Worm (Caenorhabditis elegans) whole organism, young adult: ENCODE measurements around the gene srd-46.

ENCODE experiments used
- B0035.1 ChIP-seq: sonication (generic microtip); optimal IDR thresholded peaks from 2 replicates; lab custom pipeline; 2016; ENCODE audit warnings: missing genetic modification characterization, mild to moderate bottlenecking, missing compliant biosample characterization, missing genotype, missing genetic modification reagents
- B0261.1 ChIP-seq: sonication (generic microtip); optimal IDR thresholded peaks from 2 replicates; lab custom pipeline; 2016; ENCODE audit warnings: mild to moderate bottlenecking, missing genetic modification characterization, moderate library complexity, missing compliant biosample characterization
- B0336.3 ChIP-seq: fragments of 200-800 bp; sonication (Bioruptor generic); IDR thresholded peaks from 2 replicates; pipeline ENCODE4 v1.3.6; 2022; ENCODE audit warnings: missing genetic modification characterization, missing compliant biosample characterization
- C17E4.6 ChIP-seq: fragments of 200-800 bp; sonication (Bioruptor generic); IDR thresholded peaks from 2 replicates; pipeline ENCODE4 v1.3.6; 2022; ENCODE audit warnings: missing genetic modification reagents, missing genetic modification characterization, missing compliant biosample characterization
- F37B4.10 ChIP-seq: fragments of 200-800 bp; sonication (Bioruptor generic); IDR thresholded peaks from 2 replicates; pipeline ENCODE4 v1.3.6; 2022; ENCODE audit warnings: missing genetic modification characterization, missing compliant biosample characterization
- F39B2.1 ChIP-seq: fragments of 200-800 bp; sonication (Bioruptor generic); IDR thresholded peaks from 2 replicates; pipeline ENCODE4 v1.3.6; 2022; ENCODE audit warnings: missing genetic modification reagents, missing genetic modification characterization, missing compliant biosample characterization
- F52B5.7 ChIP-seq: sonication (generic microtip); optimal IDR thresholded peaks from 2 replicates; lab custom pipeline; 2016; ENCODE audit warnings: mild to moderate bottlenecking, missing genetic modification characterization, missing compliant biosample characterization
- F57A8.1 ChIP-seq: fragments of 200-800 bp; sonication (Bioruptor generic); optimal IDR thresholded peaks from 2 replicates; lab custom pipeline; 2018; ENCODE audit warnings: mild to moderate bottlenecking, missing genetic modification characterization, moderate library complexity, missing compliant biosample characterization
- F57C9.4 ChIP-seq: sonication (generic microtip); optimal IDR thresholded peaks from 2 replicates; lab custom pipeline; 2017; ENCODE audit warnings: mild to moderate bottlenecking, missing genetic modification characterization, missing compliant biosample characterization
- K12H6.12 ChIP-seq: fragments of 200-800 bp; sonication (Bioruptor generic); optimal IDR thresholded peaks from 2 replicates; lab custom pipeline; 2018; ENCODE audit warnings: mild to moderate bottlenecking, missing genetic modification characterization, missing compliant biosample characterization
- T07F8.4 ChIP-seq: sonication (generic microtip); optimal IDR thresholded peaks from 2 replicates; lab custom pipeline; 2016; ENCODE audit warnings: mild to moderate bottlenecking, missing genetic modification characterization, moderate library complexity, missing compliant biosample characterization
- T26A5.8 ChIP-seq: sonication (generic microtip); optimal IDR thresholded peaks from 2 replicates; lab custom pipeline; 2016; ENCODE audit warnings: missing genetic modification characterization, missing compliant biosample characterization
- Y53F4B.3 ChIP-seq: fragments of 200-800 bp; sonication (Bioruptor generic); IDR thresholded peaks from 2 replicates; pipeline ENCODE4 v1.3.6; 2022; ENCODE audit warnings: missing genetic modification reagents, missing genetic modification characterization, missing compliant biosample characterization
- Y56A3A.18 ChIP-seq: fragments of 200-800 bp; sonication (Bioruptor generic); IDR thresholded peaks from 2 replicates; pipeline ENCODE4 v1.3.6; 2022; ENCODE audit warnings: missing genetic modification reagents, missing genetic modification characterization, missing compliant biosample characterization
- Y67H2A.10 ChIP-seq: fragments of 200-800 bp; sonication (Bioruptor generic); conservative IDR thresholded peaks from 2 replicates; pipeline ENCODE4 v1.3.6; 2022; ENCODE audit warnings: missing genetic modification reagents, missing genetic modification characterization, missing compliant biosample characterization
- attf-5 ChIP-seq: fragments of 200-800 bp; sonication (Bioruptor generic); optimal IDR thresholded peaks from 2 replicates; lab custom pipeline; 2018; ENCODE audit warnings: mild to moderate bottlenecking, missing genetic modification characterization, missing compliant biosample characterization
- attf-6 ChIP-seq: fragments of 200-800 bp; sonication (Bioruptor generic); IDR thresholded peaks from 2 replicates; pipeline ENCODE4 v1.3.6; 2022; ENCODE audit warnings: missing genetic modification reagents, missing genetic modification characterization, missing compliant biosample characterization
- cebp-2 ChIP-seq: fragments of 200-800 bp; sonication (Bioruptor generic); IDR thresholded peaks from 2 replicates; pipeline ENCODE4 v1.3.6; 2022; ENCODE audit warnings: missing genetic modification characterization, missing compliant biosample characterization
- ceh-100 ChIP-seq: fragments of 200-800 bp; sonication (Bioruptor generic); IDR thresholded peaks from 2 replicates; pipeline ENCODE4 v1.3.6; 2022; ENCODE audit warnings: missing genetic modification reagents, missing genetic modification characterization, missing compliant biosample characterization
- ceh-27 ChIP-seq: fragments of 200-800 bp; sonication (Bioruptor generic); optimal IDR thresholded peaks from 2 replicates; lab custom pipeline; 2018; ENCODE audit warnings: mild to moderate bottlenecking, missing genetic modification characterization, moderate library complexity, missing compliant biosample characterization
- ceh-58 ChIP-seq: fragments of 200-800 bp; sonication (Bioruptor generic); IDR thresholded peaks from 2 replicates; pipeline ENCODE4 v1.3.6; 2022; ENCODE audit warnings: missing genetic modification characterization, missing compliant biosample characterization
- ceh-91 ChIP-seq: fragments of 200-800 bp; sonication (Bioruptor generic); IDR thresholded peaks from 2 replicates; pipeline ENCODE4 v1.3.6; 2022; ENCODE audit warnings: missing genetic modification reagents, missing genetic modification characterization, missing compliant biosample characterization
- chd-7 ChIP-seq: sonication (generic microtip); optimal IDR thresholded peaks from 2 replicates; lab custom pipeline; 2016; ENCODE audit warnings: mild to moderate bottlenecking, missing genetic modification characterization, moderate library complexity, missing compliant biosample characterization
- dpff-1 ChIP-seq: sonication (generic microtip); optimal IDR thresholded peaks from 2 replicates; lab custom pipeline; 2017; ENCODE audit warnings: mild to moderate bottlenecking, missing genetic modification characterization, missing compliant biosample characterization
- dpl-1 ChIP-seq: fragments of 150-350 bp; optimal IDR thresholded peaks from 2 replicates; lab custom pipeline; 2014; ENCODE audit warnings: missing biosample characterization, missing genetic modification reagents, missing genetic modification characterization
- efl-1 ChIP-seq: fragments of 150-350 bp; optimal IDR thresholded peaks from 2 replicates; lab custom pipeline; 2014; ENCODE audit warnings: missing biosample characterization, missing genetic modification reagents, missing genetic modification characterization
- him-1 ChIP-seq: sonication (generic microtip); optimal IDR thresholded peaks from 2 replicates; lab custom pipeline; 2016; ENCODE audit warnings: missing genotype, missing genetic modification reagents, missing genetic modification characterization, missing compliant biosample characterization
- hmg-1.2 ChIP-seq: fragments of 200-800 bp; sonication (Bioruptor generic); IDR thresholded peaks from 2 replicates; pipeline ENCODE4 v1.3.6; 2022; ENCODE audit warnings: missing genetic modification reagents, missing genetic modification characterization, missing compliant biosample characterization
- let-526 ChIP-seq: fragments of 200-800 bp; sonication (Bioruptor generic); IDR thresholded peaks from 2 replicates; pipeline ENCODE4 v1.3.6; 2022; ENCODE audit warnings: missing genetic modification reagents, missing genetic modification characterization, missing compliant biosample characterization
- lin-54 ChIP-seq: fragments of 200-800 bp; sonication (Bioruptor generic); optimal IDR thresholded peaks from 2 replicates; lab custom pipeline; 2018; ENCODE audit warnings: mild to moderate bottlenecking, missing genetic modification characterization, missing compliant biosample characterization
- lsl-1 ChIP-seq: fragments of 200-800 bp; sonication (Bioruptor generic); optimal IDR thresholded peaks from 2 replicates; lab custom pipeline; 2018; ENCODE audit warnings: mild to moderate bottlenecking, missing genetic modification characterization, moderate library complexity, missing compliant biosample characterization
- lsy-27 ChIP-seq: sonication (generic microtip); optimal IDR thresholded peaks from 2 replicates; lab custom pipeline; 2017; ENCODE audit warnings: missing genetic modification characterization, mild to moderate bottlenecking, missing compliant biosample characterization, antibody characterized with exemption, missing genotype, borderline replicate concordance; ENCODE audit not compliant: insufficient read depth
- madf-10 ChIP-seq: sonication (generic microtip); optimal IDR thresholded peaks from 2 replicates; lab custom pipeline; 2016; ENCODE audit warnings: mild to moderate bottlenecking, missing genetic modification characterization, missing compliant biosample characterization
- madf-3 ChIP-seq: fragments of 200-800 bp; sonication (Bioruptor generic); IDR thresholded peaks from 2 replicates; pipeline ENCODE4 v1.3.6; 2022; ENCODE audit warnings: missing genetic modification reagents, missing genetic modification characterization, missing compliant biosample characterization
- mcd-1 ChIP-seq: fragments of 200-800 bp; sonication (Bioruptor generic); IDR thresholded peaks from 2 replicates; pipeline ENCODE4 v1.3.6; 2022; ENCODE audit warnings: missing genetic modification reagents, missing genetic modification characterization, missing compliant biosample characterization
- mel-28 ChIP-seq: sonication (generic microtip); optimal IDR thresholded peaks from 2 replicates; lab custom pipeline; 2016; ENCODE audit warnings: borderline replicate concordance, mild to moderate bottlenecking, missing genetic modification characterization, missing compliant biosample characterization
- mes-4 ChIP-seq: sonication (generic microtip); optimal IDR thresholded peaks from 2 replicates; lab custom pipeline; 2016; ENCODE audit warnings: missing genotype, missing genetic modification characterization, missing compliant biosample characterization
- mxl-1 ChIP-seq: sonication (generic microtip); optimal IDR thresholded peaks from 2 replicates; lab custom pipeline; 2016; ENCODE audit warnings: missing genetic modification characterization, missing compliant biosample characterization
- nhr-179 ChIP-seq: sonication (generic microtip); optimal IDR thresholded peaks from 2 replicates; lab custom pipeline; 2016; ENCODE audit warnings: mild to moderate bottlenecking, missing genetic modification characterization, missing compliant biosample characterization
- nhr-27 ChIP-seq: fragments of 200-800 bp; sonication (Bioruptor generic); optimal IDR thresholded peaks from 2 replicates; lab custom pipeline; 2018; ENCODE audit warnings: mild to moderate bottlenecking, missing genetic modification characterization, moderate library complexity, missing compliant biosample characterization
- sdz-38 ChIP-seq: sonication (generic microtip); optimal IDR thresholded peaks from 2 replicates; lab custom pipeline; 2016; ENCODE audit warnings: missing genotype, missing genetic modification characterization, missing compliant biosample characterization
- somi-1 ChIP-seq: fragments of 200-800 bp; sonication (Bioruptor generic); optimal IDR thresholded peaks from 2 replicates; lab custom pipeline; 2018; ENCODE audit warnings: mild to moderate bottlenecking, missing genetic modification characterization, missing compliant biosample characterization
- tbp1 ChIP-seq: fragments of 200-800 bp; sonication (Bioruptor generic); optimal IDR thresholded peaks from 2 replicates; lab custom pipeline; 2018; ENCODE audit warnings: mild to moderate bottlenecking, missing genetic modification characterization, missing compliant biosample characterization
- tbx-9 ChIP-seq: sonication (generic microtip); optimal IDR thresholded peaks from 2 replicates; lab custom pipeline; 2016; ENCODE audit warnings: borderline replicate concordance, missing genetic modification characterization, inconsistent platforms, missing compliant biosample characterization
- unc-130 ChIP-seq: sonication (generic microtip); optimal IDR thresholded peaks from 2 replicates; lab custom pipeline; 2016; ENCODE audit warnings: missing genetic modification reagents, missing genetic modification characterization, missing compliant biosample characterization
- unc-62 ChIP-seq: fragments of 150-350 bp; optimal IDR thresholded peaks from 2 replicates; lab custom pipeline; 2014; ENCODE audit warnings: missing biosample characterization, missing genetic modification reagents, missing genetic modification characterization
- zfh-2 ChIP-seq: fragments of 200-800 bp; sonication (Bioruptor generic); conservative IDR thresholded peaks from 2 replicates; pipeline ENCODE4 v1.3.6; 2022; ENCODE audit warnings: missing genetic modification reagents, missing genetic modification characterization, missing compliant biosample characterization
- zim-3 ChIP-seq: sonication (generic microtip); optimal IDR thresholded peaks from 2 replicates; lab custom pipeline; 2017; ENCODE audit warnings: mild to moderate bottlenecking, missing genetic modification characterization, moderate library complexity, missing compliant biosample characterization
- ztf-22 ChIP-seq: fragments of 200-800 bp; sonication (Bioruptor generic); optimal IDR thresholded peaks from 2 replicates; lab custom pipeline; 2018; ENCODE audit warnings: mild to moderate bottlenecking, missing genetic modification characterization, moderate library complexity, missing compliant biosample characterization
- ztf-25 ChIP-seq: fragments of 200-800 bp; sonication (Bioruptor generic); IDR thresholded peaks from 2 replicates; pipeline ENCODE4 v1.3.6; 2022; ENCODE audit warnings: missing genetic modification reagents, missing genetic modification characterization, missing compliant biosample characterization

srd-46 gene

ce11 chrX:12347822-12348221 lies 15.9 kb downstream of the srd-46 start (continued):
- TF ChIP-seq cebp-2 = 0 out of 2 replicates have a peak, but pooled peaks have one; percentile 61
- TF ChIP-seq mxl-1 (tag; lab: Kevin White, UChicago) = peak; percentile 40
- no peak for TF ChIP-seq zfh-2 (GFP tag; lab: Robert Waterston, UW)
- no peak for TF ChIP-seq ceh-100 (GFP tag; lab: Robert Waterston, UW)
- no peak for TF ChIP-seq lin-54
- no peak for TF ChIP-seq T26A5.8 (tag; lab: Kevin White, UChicago)
- no peak for TF ChIP-seq ceh-91 (GFP tag; lab: Robert Waterston, UW)
- no peak for TF ChIP-seq F39B2.1 (GFP tag; lab: Robert Waterston, UW)
- no peak for TF ChIP-seq unc-62 (GFP tag; lab: Kevin White, UChicago)
- TF ChIP-seq B0336.3 (GFP tag; lab: Robert Waterston, UW) = no peak
- TF ChIP-seq ceh-27 (GFP tag; lab: Kevin White, UChicago) = peak; percentile 1
- peak; percentile 58 for TF ChIP-seq F52B5.7 (tag; lab: Kevin White, UChicago)
- no peak for TF ChIP-seq lsy-27 (tag; lab: Kevin White, UChicago)
- TF ChIP-seq mel-28 (tag; lab: Kevin White, UChicago) = no peak
- TF ChIP-seq mcd-1 = no peak
- no peak for TF ChIP-seq Y67H2A.10 (GFP tag; lab: Robert Waterston, UW)
- TF ChIP-seq ztf-22 (GFP tag; lab: Kevin White, UChicago) = peak; percentile 15
- TF ChIP-seq hmg-1.2 (GFP tag; lab: Robert Waterston, UW) = peak; percentile 69
- peak; percentile 48 for TF ChIP-seq attf-5 (GFP tag; lab: Kevin White, UChicago)
- TF ChIP-seq zim-3 = no peak
- TF ChIP-seq let-526 (GFP tag; lab: Robert Waterston, UW) = peak; percentile 51; the same call in 1 of the 2 replicates
- TF ChIP-seq unc-130 (GFP tag; lab: Kevin White, UChicago) = no peak
- TF ChIP-seq madf-10 = peak; percentile 41
- TF ChIP-seq ztf-25 (GFP tag; lab: Robert Waterston, UW) = peak; percentile 94
- peak; percentile 75 for TF ChIP-seq him-1 (tag; lab: Kevin White, UChicago)
- no peak for TF ChIP-seq C17E4.6 (GFP tag; lab: Robert Waterston, UW)
- TF ChIP-seq B0261.1 (tag; lab: Kevin White, UChicago) = peak; percentile 93
- TF ChIP-seq madf-3 = 0 out of 2 replicates have a peak, but pooled peaks have one; percentile 55
- TF ChIP-seq chd-7 (tag; lab: Kevin White, UChicago) = peak; percentile 54
- TF ChIP-seq ceh-58 (GFP tag; lab: Robert Waterston, UW) = no peak
- TF ChIP-seq F57C9.4 = no peak
- 0 out of 2 replicates have a peak, but pooled peaks have one; percentile 27 for TF ChIP-seq Y53F4B.3 (GFP tag; lab: Robert Waterston, UW)
- no peak for TF ChIP-seq K12H6.12 (tag; lab: Kevin White, UChicago)
- peak; percentile 26 for TF ChIP-seq sdz-38 (tag; lab: Kevin White, UChicago)
- TF ChIP-seq Y56A3A.18 (GFP tag; lab: Robert Waterston, UW) = peak; percentile 76
- TF ChIP-seq mes-4 (tag; lab: Kevin White, UChicago) = no peak
- no peak for TF ChIP-seq dpff-1
- peak; percentile 64 for TF ChIP-seq nhr-179 (tag; lab: Kevin White, UChicago)
- TF ChIP-seq F37B4.10 (GFP tag; lab: Robert Waterston, UW) = no peak
- TF ChIP-seq tbp1 (GFP tag; lab: Kevin White, UChicago) = peak; percentile 94
- peak; percentile 59 for TF ChIP-seq T07F8.4 (tag; lab: Kevin White, UChicago)
- peak; percentile 71 for TF ChIP-seq attf-6
- no peak for TF ChIP-seq tbx-9 (tag; lab: Kevin White, UChicago)
- no peak for TF ChIP-seq lsl-1 (GFP tag; lab: Kevin White, UChicago)
- peak; percentile 7 for TF ChIP-seq efl-1 (GFP tag; lab: Kevin White, UChicago)
- no peak for TF ChIP-seq nhr-27 (tag; lab: Kevin White, UChicago)
- peak; percentile 18 for TF ChIP-seq B0035.1 (tag; lab: Kevin White, UChicago)
- TF ChIP-seq F57A8.1 (GFP tag; lab: Kevin White, UChicago) = no peak
- TF ChIP-seq dpl-1 = no peak
- TF ChIP-seq somi-1 (GFP tag; lab: Kevin White, UChicago) = no peak
